Worm (Caenorhabditis elegans) whole organism, L3 larva: ENCODE results near the gene T28D9.11.

Experiments used
- ceh-82 ChIP-seq: fragments of 150-350 bp; optimal IDR thresholded peaks from 2 replicates; lab custom pipeline; 2014; ENCODE audit warnings: missing biosample characterization, missing genetic modification characterization
- hmg-11 ChIP-seq: sonication (generic microtip); optimal IDR thresholded peaks from 2 replicates; lab custom pipeline; 2016; ENCODE audit warnings: missing genetic modification characterization, missing compliant biosample characterization
- lsy-12 ChIP-seq: sonication (generic microtip); optimal IDR thresholded peaks from 2 replicates; lab custom pipeline; 2016; ENCODE audit warnings: mild to moderate bottlenecking, missing genetic modification characterization, missing compliant biosample characterization
- nhr-11 ChIP-seq: fragments of 150-350 bp; optimal IDR thresholded peaks from 2 replicates; lab custom pipeline; 2014; ENCODE audit warnings: missing biosample characterization, missing genetic modification characterization
- nhr-237 ChIP-seq: fragments of 150-350 bp; optimal IDR thresholded peaks from 2 replicates; lab custom pipeline; 2014; ENCODE audit warnings: missing biosample characterization, missing genetic modification characterization
- pha-4 ChIP-seq: fragments of 150-350 bp; optimal IDR thresholded peaks from 2 replicates; lab custom pipeline; 2014; ENCODE audit warnings: missing biosample characterization, missing genetic modification reagents, missing genetic modification characterization
- pqm-1 ChIP-seq: fragments of 150-350 bp; optimal IDR thresholded peaks from 2 replicates; lab custom pipeline; 2017; ENCODE audit warnings: missing biosample characterization, missing genetic modification characterization, inconsistent platforms

DNA sequence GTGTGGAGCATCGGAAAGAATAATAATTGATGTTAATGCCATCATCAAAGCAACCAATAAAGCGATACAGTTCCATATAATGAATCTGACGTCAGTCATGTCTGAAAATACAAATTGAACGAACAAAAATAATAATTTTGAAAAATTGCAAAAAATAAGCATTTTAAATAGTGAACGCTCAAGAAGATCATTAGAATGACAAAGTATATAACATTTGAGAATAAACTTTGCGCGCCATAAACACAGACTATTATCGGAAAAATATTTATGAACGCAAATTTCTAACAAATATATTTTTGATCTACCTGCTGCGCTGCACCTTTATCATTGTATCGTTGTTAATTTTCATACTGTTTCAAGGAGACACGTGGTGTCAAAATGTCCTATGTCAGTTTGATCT is 9.6 kb upstream of the T28D9.11 start, which contains the start of gene R05G9.3:
- TF ChIP-seq nhr-11 (tag; lab: Kevin White, UChicago) (no peak), ceh-82 (tag; lab: Kevin White, UChicago) (no peak), hmg-11 (tag; lab: Kevin White, UChicago) (no peak), pqm-1 (tag; lab: Kevin White, UChicago) (no peak), lsy-12 (tag; lab: Kevin White, UChicago) (no peak), nhr-237 (no peak), pha-4 (tag; lab: Kevin White, UChicago) (no peak)
